Worm (Caenorhabditis elegans) whole organism, L1 larva: Measurements from ENCODE around the gene ins-4.

ENCODE experiments used
- alr-1 ChIP-seq: fragments of 200-800 bp; sonication (Bioruptor generic); optimal IDR thresholded peaks from 2 replicates; lab custom pipeline; 2018; ENCODE audit warnings: borderline replicate concordance, mild to moderate bottlenecking, missing genetic modification characterization, missing compliant biosample characterization
- ceh-82 ChIP-seq, 3 experiments: fragments of 150-350 bp in 1 of 3; sonication (generic microtip) in 2 of 3; optimal IDR thresholded peaks; 2 replicates each; lab custom pipeline; 2014 to 2017; ENCODE audit warnings: missing biosample characterization in 3 of 3, missing genetic modification characterization in 3 of 3
- ceh-88 ChIP-seq: fragments of 200-800 bp; sonication (Bioruptor generic); IDR thresholded peaks from 2 replicates; pipeline ENCODE4 v1.3.6; 2022; ENCODE audit warnings: missing genetic modification characterization, missing compliant biosample characterization
- dsc-1 ChIP-seq: sonication (generic microtip); optimal IDR thresholded peaks from 2 replicates; lab custom pipeline; 2016; ENCODE audit warnings: mild to moderate bottlenecking, missing genetic modification characterization, missing compliant biosample characterization
- fkh-10 ChIP-seq: sonication (generic microtip); optimal IDR thresholded peaks from 2 replicates; lab custom pipeline; 2017; ENCODE audit warnings: missing biosample characterization, missing genetic modification reagents, missing genetic modification characterization
- fos-1 ChIP-seq: fragments of 150-350 bp; optimal IDR thresholded peaks from 2 replicates; lab custom pipeline; 2014; ENCODE audit warnings: missing biosample characterization, missing genetic modification characterization
- lin-35 ChIP-seq, 2 experiments: fragments of 150-350 bp; optimal IDR thresholded peaks; 2 replicates each; lab custom pipeline; 2014; ENCODE audit warnings: missing biosample characterization in 2 of 2, missing genetic modification characterization in 2 of 2, missing genetic modification reagents in 2 of 2
- lir-3 ChIP-seq: sonication (generic microtip); optimal IDR thresholded peaks from 2 replicates; lab custom pipeline; 2016; ENCODE audit warnings: mild to moderate bottlenecking, missing genetic modification characterization, moderate library complexity, missing compliant biosample characterization; ENCODE audit not compliant: poor library complexity
- sup-37 ChIP-seq: fragments of 200-800 bp; sonication (Bioruptor generic); optimal IDR thresholded peaks from 2 replicates; lab custom pipeline; 2018; ENCODE audit warnings: mild to moderate bottlenecking, missing genetic modification characterization, missing compliant biosample characterization
- unc-130 ChIP-seq: fragments of 150-350 bp; optimal IDR thresholded peaks from 2 replicates; lab custom pipeline; 2017; ENCODE audit warnings: missing biosample characterization, missing genetic modification characterization, inconsistent platforms
- zag-1 ChIP-seq: fragments of 150-350 bp; optimal IDR thresholded peaks from 2 replicates; lab custom pipeline; 2014; ENCODE audit warnings: missing biosample characterization, missing genetic modification characterization

DNA sequence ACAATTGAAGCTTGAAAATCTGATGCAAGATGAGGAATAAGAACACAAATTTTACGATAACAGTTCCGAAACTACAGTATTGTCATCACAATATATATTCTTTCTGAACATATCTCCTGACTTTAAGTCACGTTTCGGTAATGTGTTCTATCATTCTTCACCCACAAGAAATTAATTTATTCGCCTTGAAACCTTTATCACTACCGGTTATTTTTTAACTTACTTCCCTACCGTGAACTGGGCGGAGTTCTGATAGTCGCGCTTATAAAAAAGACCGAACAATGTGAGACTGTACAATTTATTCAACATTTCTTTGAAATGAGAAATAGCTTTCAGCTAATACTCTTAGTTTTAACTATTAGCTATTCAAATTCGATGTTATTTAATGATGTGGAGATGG lies 14.4 kb downstream of the ins-4 start, which contains the start of gene ins-20:
- no peak for TF ChIP-seq unc-130 (tag; lab: Kevin White, UChicago)
- TF ChIP-seq fos-1 (tag; lab: Kevin White, UChicago): no peak
- no peak for TF ChIP-seq ceh-88 (GFP tag; lab: Robert Waterston, UW)
- no peak for TF ChIP-seq dsc-1 (tag; lab: Kevin White, UChicago)
- TF ChIP-seq alr-1 (tag; lab: Kevin White, UChicago): no peak
- TF ChIP-seq zag-1 (tag; lab: Kevin White, UChicago): no peak
- no peak for TF ChIP-seq fkh-10
- no peak for TF ChIP-seq lin-35 (GFP tag; optimal IDR thresholded peaks at IDR 0.05; lab: Kevin White, UChicago)
- TF ChIP-seq ceh-82 (tag; optimal IDR thresholded peaks at IDR 0.05; lab: Kevin White, UChicago): no peak
- TF ChIP-seq lir-3: no peak
- TF ChIP-seq sup-37: no peak
